Fruit fly (Drosophila melanogaster): Measurements from ENCODE around the gene MTA1-like.
A peak's percentile ranks its signal among the peaks of the same experiment; 100 is the strongest.

MTA1-like gene

dm6 chr3R:5622985-5623630, 25.4 kb downstream of the MTA1-like start (continued):
- TF ChIP-seq unc-4 (GFP tag; IDR thresholded peaks at IDR 0.05; ENCODE audit: partially characterized antibody) (no peak), cad (GFP tag; optimal IDR thresholded peaks at IDR 0.05) (no peak), bsh (GFP tag; optimal IDR thresholded peaks at IDR 0.05) (peak; percentile 11 to 82), CG1647 (GFP tag; optimal IDR thresholded peaks at IDR 0.05) (peak; percentile 74), NFAT (GFP tag; IDR thresholded peaks at IDR 0.05) (no peak), vnd (GFP tag; IDR thresholded peaks at IDR 0.05; ENCODE audit: partially characterized antibody) (no peak), Stat92E (GFP tag; optimal IDR thresholded peaks at IDR 0.05) (peak in 1 of 3 experiments; percentile 78), CG31441 (GFP tag; IDR thresholded peaks at IDR 0.05) (no peak), ac (GFP tag; optimal IDR thresholded peaks at IDR 0.05) (peak; percentile 88), CG42726 (GFP tag; IDR thresholded peaks at IDR 0.05; ENCODE audit: partially characterized antibody) (no peak), sr (GFP tag; IDR thresholded peaks at IDR 0.05) (no peak), yki (optimal IDR thresholded peaks at IDR 0.05) (no peak), CG8281 (tag; optimal IDR thresholded peaks at IDR 0.05) (peak; percentile 64), CG15479 (GFP tag; optimal IDR thresholded peaks at IDR 0.05) (peak; percentile 66), odd (GFP tag; optimal IDR thresholded peaks at IDR 0.05) (peak; percentile 83), Xrp1 (GFP tag; IDR thresholded peaks at IDR 0.05) (no peak), CG7839 (tag; optimal IDR thresholded peaks at IDR 0.05) (peak; percentile 57), CG8359 (GFP tag; optimal IDR thresholded peaks at IDR 0.05; ENCODE audit: borderline replicate concordance) (peak; percentile 65), Opbp (GFP tag; IDR thresholded peaks at IDR 0.05; ENCODE audit: partially characterized antibody) (no peak), CG10462 (GFP tag; optimal IDR thresholded peaks at IDR 0.05) (peak; percentile 64), crc (GFP tag; optimal IDR thresholded peaks at IDR 0.05) (peak; percentile 50), fd96Cb (tag; optimal IDR thresholded peaks at IDR 0.05) (peak; percentile 55), CG1603 (tag; optimal IDR thresholded peaks at IDR 0.05) (peak; percentile 81), CG9932 (GFP tag; IDR thresholded peaks at IDR 0.05) (no peak), CrebB (tag; optimal IDR thresholded peaks at IDR 0.05) (peak; percentile 83), Hr51 (GFP tag; optimal IDR thresholded peaks at IDR 0.05) (peak; percentile 44 to 66), CG2129 (GFP tag; IDR thresholded peaks at IDR 0.05; ENCODE audit: partially characterized antibody) (no peak), prd (optimal IDR thresholded peaks at IDR 0.05) (no peak), prd (GFP tag; IDR thresholded peaks at IDR 0.05) (no peak), CG18262 (tag; optimal IDR thresholded peaks at IDR 0.05) (peak; percentile 64), CG17802 (tag; optimal IDR thresholded peaks at IDR 0.05) (no peak), Adf1 (GFP tag; IDR thresholded peaks at IDR 0.05) (no peak), emc (GFP tag; optimal IDR thresholded peaks at IDR 0.05) (peak; percentile 37), CG7745 (tag; optimal IDR thresholded peaks at IDR 0.05) (peak; percentile 76), CG8290 (GFP tag; optimal IDR thresholded peaks at IDR 0.05) (peak; percentile 70), CG8290 (tag; optimal IDR thresholded peaks at IDR 0.05) (peak; percentile 88 to 91), CG9727 (GFP tag; optimal IDR thresholded peaks at IDR 0.05) (peak; percentile 86), MTF-1 (GFP tag; optimal IDR thresholded peaks at IDR 0.05; ENCODE audit: borderline replicate concordance) (peak; percentile 93), nerfin-1 (tag; optimal IDR thresholded peaks at IDR 0.05) (peak; percentile 87), CG14667 (GFP tag; IDR thresholded peaks at IDR 0.05) (no peak), otp (GFP tag; IDR thresholded peaks at IDR 0.05) (no peak), mirr (GFP tag; optimal IDR thresholded peaks at IDR 0.05) (peak; percentile 90), NC2β (GFP tag; optimal IDR thresholded peaks at IDR 0.05) (peak; percentile 85), Bgb (GFP tag; IDR thresholded peaks at IDR 0.05; ENCODE audit: partially characterized antibody) (no peak), Bdp1 (GFP tag; optimal IDR thresholded peaks at IDR 0.05) (peak; percentile 65), CG10267 (tag; optimal IDR thresholded peaks at IDR 0.05) (peak; percentile 97), Side (GFP tag; optimal IDR thresholded peaks at IDR 0.05) (peak; percentile 77), trh (GFP tag; optimal IDR thresholded peaks at IDR 0.05) (peak; percentile 37), jumu (GFP tag; optimal IDR thresholded peaks at IDR 0.05) (peak; percentile 41)
